Worm (Caenorhabditis elegans): Measurements from ENCODE around the gene W02G9.4.
A peak's percentile ranks its signal among the peaks of the same experiment; 100 is the strongest.

Gene W02G9.4

ce11 chrV:2673807-2674206 lies 7.1 kb downstream of the W02G9.4 start (continued):
- TF ChIP-seq sdc-2 (tag; optimal IDR thresholded peaks at IDR 0.05) (peak; percentile 58), pat-9 (tag; optimal IDR thresholded peaks at IDR 0.05) (peak; percentile 17)

- TF ChIP-seq unc-3 (GFP tag; conservative IDR thresholded peaks at IDR 0.05): no peak
- no peak for TF ChIP-seq unc-3 (tag; optimal IDR thresholded peaks at IDR 0.05)
- TF ChIP-seq ceh-34 (tag; optimal IDR thresholded peaks at IDR 0.05): no peak
- no peak for TF ChIP-seq tbx-7 (tag; optimal IDR thresholded peaks at IDR 0.05)
- TF ChIP-seq ceh-14 (tag; optimal IDR thresholded peaks at IDR 0.05): no peak
- no peak for TF ChIP-seq dve-1 (tag; optimal IDR thresholded peaks at IDR 0.05)
- no peak for TF ChIP-seq ceh-31 (tag; optimal IDR thresholded peaks at IDR 0.05)
- TF ChIP-seq sox-2 (GFP tag; IDR thresholded peaks at IDR 0.05): no peak
- TF ChIP-seq nhr-232 (tag; optimal IDR thresholded peaks at IDR 0.05): no peak
- TF ChIP-seq pat-9 (tag; optimal IDR thresholded peaks at IDR 0.05): no peak
- TF ChIP-seq madf-2 (tag; optimal IDR thresholded peaks at IDR 0.05): no peak
- TF ChIP-seq ceh-24 (tag; optimal IDR thresholded peaks at IDR 0.05): no peak
Measured at ce11 chrV:2675692-2676091, 9.0 kb downstream of the W02G9.4 start.

ce11 chrV:2677648-2678047 lies 10.9 kb downstream of the W02G9.4 start:
- TF ChIP-seq pat-9 (tag; optimal IDR thresholded peaks at IDR 0.05) (no peak), eyg-1 (tag; optimal IDR thresholded peaks at IDR 0.05) (no peak), ama-1 (optimal IDR thresholded peaks at IDR 0.05) (no peak), unc-3 (GFP tag; conservative IDR thresholded peaks at IDR 0.05) (no peak), unc-3 (tag; optimal IDR thresholded peaks at IDR 0.05) (no peak), ref-2 (tag; optimal IDR thresholded peaks at IDR 0.05) (no peak), K02D7.2 (tag; optimal IDR thresholded peaks at IDR 0.05) (no peak), mec-3 (tag; optimal IDR thresholded peaks at IDR 0.05; ENCODE audit: borderline replicate concordance) (no peak), fkh-6 (tag; optimal IDR thresholded peaks at IDR 0.05) (no peak), ceh-24 (tag; optimal IDR thresholded peaks at IDR 0.05) (no peak), nfya-1 (tag; optimal IDR thresholded peaks at IDR 0.05) (no peak), ceh-22 (tag; optimal IDR thresholded peaks at IDR 0.05) (no peak), T23F11.4 (GFP tag; optimal IDR thresholded peaks at IDR 0.05) (no peak), K09A11.1 (tag; optimal IDR thresholded peaks at IDR 0.05; ENCODE audit: insufficient read depth) (no peak), pag-3 (tag; optimal IDR thresholded peaks at IDR 0.05; ENCODE audit: borderline replicate concordance) (no peak), rnt-1 (tag; optimal IDR thresholded peaks at IDR 0.05) (no peak), Y22D7AL.16 (tag; optimal IDR thresholded peaks at IDR 0.05) (no peak), elt-2 (tag; optimal IDR thresholded peaks at IDR 0.05) (no peak), fax-1 (tag; optimal IDR thresholded peaks at IDR 0.05) (no peak), elt-4 (tag; optimal IDR thresholded peaks at IDR 0.05) (no peak), C08G9.2 (tag; optimal IDR thresholded peaks at IDR 0.05) (no peak)

ce11 chrV:2683497-2683896 lies 16.8 kb downstream of the W02G9.4 start:
- TF ChIP-seq madf-2 (tag; optimal IDR thresholded peaks at IDR 0.05) (no peak), fkh-10 (GFP tag; optimal IDR thresholded peaks at IDR 0.05) (no peak), hlh-30 (tag; optimal IDR thresholded peaks at IDR 0.05; ENCODE audit: insufficient read depth) (no peak), ceh-22 (tag; optimal IDR thresholded peaks at IDR 0.05) (no peak), ceh-18 (tag; optimal IDR thresholded peaks at IDR 0.05) (no peak), ceh-19 (GFP tag; optimal IDR thresholded peaks at IDR 0.05) (no peak), ceh-2 (tag; optimal IDR thresholded peaks at IDR 0.05) (no peak), pros-1 (tag; optimal IDR thresholded peaks at IDR 0.05) (no peak), ceh-48 (tag; optimal IDR thresholded peaks at IDR 0.05) (no peak), hlh-6 (tag; optimal IDR thresholded peaks at IDR 0.05) (no peak), ceh-6 (GFP tag; optimal IDR thresholded peaks at IDR 0.05) (no peak), ztf-16 (tag; optimal IDR thresholded peaks at IDR 0.05) (no peak), dve-1 (tag; optimal IDR thresholded peaks at IDR 0.05) (no peak), lin-11 (tag; optimal IDR thresholded peaks at IDR 0.05) (no peak), ceh-9 (tag; optimal IDR thresholded peaks at IDR 0.05) (no peak)
